Fruit fly (Drosophila melanogaster) whole organism, adult: ENCODE measurements around the gene zpg.

Experiments
- CG11617 ChIP-seq: fragments of 200-800 bp; sonication (Bioruptor generic); optimal IDR thresholded peaks from 2 replicates; lab custom pipeline; 2017; ENCODE audit warnings: mild to moderate bottlenecking, missing biosample characterization, missing genetic modification reagents, missing genetic modification characterization
- CG12768 ChIP-seq: fragments of 200-800 bp; sonication (Bioruptor generic); optimal IDR thresholded peaks from 2 replicates; lab custom pipeline; 2017; ENCODE audit warnings: missing biosample characterization, missing genetic modification characterization, mild to moderate bottlenecking, moderate library complexity, missing genetic modification reagents
- CG14711 ChIP-seq: fragments of 200-800 bp; sonication (Bioruptor generic); optimal IDR thresholded peaks from 2 replicates; lab custom pipeline; 2018; ENCODE audit warnings: missing biosample characterization, mild to moderate bottlenecking, missing genetic modification characterization, moderate library complexity
- CG1620 ChIP-seq: fragments of 200-800 bp; sonication (Bioruptor generic); optimal IDR thresholded peaks from 2 replicates; lab custom pipeline; 2016; ENCODE audit warnings: missing biosample characterization, missing genetic modification characterization
- CG33017 ChIP-seq: fragments of 200-800 bp; sonication (Bioruptor generic); optimal IDR thresholded peaks from 2 replicates; lab custom pipeline; 2018; ENCODE audit warnings: missing biosample characterization, mild to moderate bottlenecking, missing genetic modification characterization, moderate library complexity
- CG5204 ChIP-seq: fragments of 200-800 bp; sonication (Bioruptor generic); optimal IDR thresholded peaks from 2 replicates; lab custom pipeline; 2016; ENCODE audit warnings: missing biosample characterization, missing genetic modification characterization
- CG7045 ChIP-seq: fragments of 200-800 bp; sonication (Bioruptor generic); optimal IDR thresholded peaks from 2 replicates; lab custom pipeline; 2017; ENCODE audit warnings: missing biosample characterization, mild to moderate bottlenecking, missing genetic modification characterization
- CG7101 ChIP-seq: fragments of 200-800 bp; sonication (Bioruptor generic); optimal IDR thresholded peaks from 2 replicates; lab custom pipeline; 2018; ENCODE audit warnings: missing biosample characterization, mild to moderate bottlenecking, missing genetic modification characterization, moderate library complexity
- Clk ChIP-seq: fragments of 200-800 bp; sonication (Bioruptor generic); optimal IDR thresholded peaks from 2 replicates; lab custom pipeline; 2017; ENCODE audit warnings: missing biosample characterization, missing genetic modification characterization
- Crg-1 ChIP-seq: fragments of 200-800 bp; sonication (Bioruptor generic); optimal IDR thresholded peaks from 2 replicates; lab custom pipeline; 2016; ENCODE audit warnings: missing biosample characterization, missing genetic modification characterization
- Hr96 ChIP-seq: fragments of 200-800 bp; sonication (Bioruptor generic); optimal IDR thresholded peaks from 2 replicates; lab custom pipeline; 2016; ENCODE audit warnings: missing biosample characterization, missing genetic modification characterization
- Mnt ChIP-seq: fragments of 200-800 bp; sonication (Bioruptor generic); optimal IDR thresholded peaks from 2 replicates; lab custom pipeline; 2016; ENCODE audit warnings: missing biosample characterization, mild to moderate bottlenecking, missing genetic modification characterization
- bab1 ChIP-seq: fragments of 200-800 bp; sonication (Bioruptor generic); optimal IDR thresholded peaks from 3 replicates; lab custom pipeline; 2019; ENCODE audit warnings: missing biosample characterization, mild to moderate bottlenecking, missing genetic modification characterization, moderate library complexity
- cic ChIP-seq: fragments of 200-800 bp; sonication (Bioruptor generic); optimal IDR thresholded peaks from 2 replicates; lab custom pipeline; 2017; ENCODE audit warnings: missing biosample characterization, mild to moderate bottlenecking, missing genetic modification characterization, moderate library complexity
- cnc ChIP-seq, 2 experiments: fragments of >200 bp; optimal IDR thresholded peaks; 2 replicates each; lab custom pipeline; 2017
- kay ChIP-seq: fragments of 200-800 bp; sonication (Bioruptor generic); peaks from one replicate; lab custom pipeline; 2016; ENCODE audit warnings: missing biosample characterization, missing genetic modification characterization, borderline replicate concordance
- ovo ChIP-seq: fragments of 200-800 bp; sonication (Bioruptor generic); optimal IDR thresholded peaks from 2 replicates; lab custom pipeline; 2016; ENCODE audit warnings: missing biosample characterization, missing genetic modification characterization
- pad ChIP-seq: fragments of 200-800 bp; sonication (Bioruptor generic); optimal IDR thresholded peaks from 3 replicates; lab custom pipeline; 2017; ENCODE audit warnings: missing biosample characterization, missing genetic modification characterization, mild to moderate bottlenecking, moderate library complexity, missing genetic modification reagents
- tj ChIP-seq: fragments of 200-800 bp; sonication (Bioruptor generic); optimal IDR thresholded peaks from 3 replicates; lab custom pipeline; 2017; ENCODE audit warnings: missing biosample characterization, mild to moderate bottlenecking, missing genetic modification characterization, moderate library complexity
- toe ChIP-seq: fragments of 200-800 bp; sonication (Bioruptor generic); optimal IDR thresholded peaks from 2 replicates; lab custom pipeline; 2016; ENCODE audit warnings: missing biosample characterization, missing genetic modification characterization

The zpg gene

DNA sequence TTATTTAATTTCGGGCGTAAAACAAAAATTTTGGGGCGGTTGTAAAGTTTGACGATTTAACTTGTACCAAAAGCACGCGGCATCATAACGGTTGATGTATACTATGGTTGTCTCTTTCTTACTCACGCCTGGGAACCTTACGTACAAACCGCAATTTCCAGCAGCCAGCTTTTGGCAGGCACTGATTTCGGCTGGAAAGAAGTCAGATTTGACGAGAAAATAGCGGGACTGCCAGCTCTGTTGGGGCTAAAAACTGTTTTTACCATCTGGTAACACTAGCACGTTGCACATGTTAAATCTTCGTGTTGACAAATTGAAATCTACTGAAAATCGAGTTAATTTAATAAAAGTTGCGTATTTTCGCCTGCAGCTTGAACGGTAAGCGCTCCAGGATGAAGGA, at the start of gene zpg:
TSS of gene zpg (minus strand) at position 108 of the 400 bp plus-strand sequence.
- TF ChIP-seq Crg-1 (peak; percentile 23), pad (GFP tag; lab: Kevin White, UChicago) (peak; percentile 25), CG33017 (tag; lab: Kevin White, UChicago) (no peak), CG5204 (GFP tag; lab: Kevin White, UChicago) (no peak), bab1 (GFP tag; lab: Kevin White, UChicago) (peak; percentile 59), Mnt (GFP tag; lab: Kevin White, UChicago) (peak; percentile 98), CG14711 (tag; lab: Kevin White, UChicago) (no peak), cic (GFP tag; lab: Kevin White, UChicago) (no peak), CG7101 (no peak), cnc (optimal IDR thresholded peaks at IDR 0.05; lab: Kevin White, UChicago) (no peak), Clk (GFP tag; lab: Kevin White, UChicago) (no peak), ovo (GFP tag; lab: Kevin White, UChicago) (peak; percentile 87), CG11617 (GFP tag; lab: Kevin White, UChicago) (no peak), CG7045 (GFP tag; lab: Kevin White, UChicago) (no peak), CG1620 (GFP tag; lab: Kevin White, UChicago) (no peak), tj (peak; percentile 12)

- TF ChIP-seq CG33017 (tag; lab: Kevin White, UChicago) (no peak), Clk (GFP tag; lab: Kevin White, UChicago) (no peak), CG7101 (no peak), kay (no peak), ovo (GFP tag; lab: Kevin White, UChicago) (no peak), CG14711 (tag; lab: Kevin White, UChicago) (no peak), tj (no peak), CG5204 (GFP tag; lab: Kevin White, UChicago) (no peak), CG7045 (GFP tag; lab: Kevin White, UChicago) (no peak)
Observed at dm6 chr3L:6623669-6624204, 17.9 kb upstream of the zpg start, which contains the start of gene GluRIA. GluRIA (plus strand) TSS chr3L:6624032.

dm6 chr3L:6619060-6619459, 13.2 kb upstream of the zpg start:
- TF ChIP-seq Hr96 (no peak), kay (peak; percentile 28)

DNA sequence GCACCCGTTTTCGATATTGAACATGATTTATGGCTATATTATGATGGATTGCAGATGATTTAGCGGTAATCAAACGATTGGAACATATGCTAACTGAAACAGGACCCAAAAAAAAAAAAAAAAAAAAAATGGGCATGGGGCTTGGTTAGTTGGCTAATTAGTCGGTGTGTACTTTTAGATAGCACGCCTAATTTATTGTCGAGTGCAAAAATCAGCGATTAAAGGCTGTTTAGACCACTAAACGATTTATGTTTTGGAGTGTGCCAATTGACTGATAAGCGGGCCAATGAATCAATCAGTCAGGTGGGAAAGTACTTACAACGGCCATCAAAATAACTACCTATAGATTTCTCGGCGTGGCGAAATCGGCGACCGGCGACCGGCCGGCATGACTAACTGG, 9.3 kb upstream of the zpg start:
- TF ChIP-seq CG12768 (GFP tag; lab: Kevin White, UChicago): no peak
- no peak for TF ChIP-seq CG33017 (tag; lab: Kevin White, UChicago)
- TF ChIP-seq CG7101: no peak
- peak; percentile 2 for TF ChIP-seq kay
- TF ChIP-seq cic (GFP tag; lab: Kevin White, UChicago): peak; percentile 37

DNA sequence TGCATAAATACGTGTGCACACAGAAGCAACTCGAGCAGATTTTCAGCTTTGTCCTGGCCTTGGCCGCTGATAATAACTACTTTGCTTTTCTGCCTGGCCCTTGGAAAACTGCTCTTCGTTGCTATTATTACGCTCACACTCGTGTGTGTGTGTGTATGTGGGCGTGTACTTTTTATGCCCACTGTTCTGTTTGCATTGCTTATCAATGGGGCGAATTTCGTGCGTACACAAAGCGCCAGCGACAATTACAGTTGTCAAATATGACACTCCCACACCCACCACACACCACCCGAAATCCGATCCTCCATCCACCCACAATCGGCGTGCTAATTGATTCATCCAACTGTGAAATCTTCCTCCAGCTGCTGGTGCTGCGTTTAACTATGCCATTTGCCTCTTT, 6.8 kb upstream of the zpg start:
- TF ChIP-seq cnc (optimal IDR thresholded peaks at IDR 0.05; lab: Kevin White, UChicago): no peak

- TF ChIP-seq toe (GFP tag; lab: Kevin White, UChicago) (peak; percentile 2), CG11617 (GFP tag; lab: Kevin White, UChicago) (peak; percentile 37), CG7045 (GFP tag; lab: Kevin White, UChicago) (peak; percentile 33), bab1 (GFP tag; lab: Kevin White, UChicago) (no peak), tj (no peak), Hr96 (peak; percentile 30), Mnt (GFP tag; lab: Kevin White, UChicago) (peak; percentile 17), CG14711 (tag; lab: Kevin White, UChicago) (peak; percentile 6), pad (GFP tag; lab: Kevin White, UChicago) (peak; percentile 28), kay (no peak), CG5204 (GFP tag; lab: Kevin White, UChicago) (peak; percentile 69)
Observed at dm6 chr3L:6608884-6609552, 3.2 kb upstream of the zpg start, which contains the start of gene axed. axed (plus strand) TSS chr3L:6609325.

DNA sequence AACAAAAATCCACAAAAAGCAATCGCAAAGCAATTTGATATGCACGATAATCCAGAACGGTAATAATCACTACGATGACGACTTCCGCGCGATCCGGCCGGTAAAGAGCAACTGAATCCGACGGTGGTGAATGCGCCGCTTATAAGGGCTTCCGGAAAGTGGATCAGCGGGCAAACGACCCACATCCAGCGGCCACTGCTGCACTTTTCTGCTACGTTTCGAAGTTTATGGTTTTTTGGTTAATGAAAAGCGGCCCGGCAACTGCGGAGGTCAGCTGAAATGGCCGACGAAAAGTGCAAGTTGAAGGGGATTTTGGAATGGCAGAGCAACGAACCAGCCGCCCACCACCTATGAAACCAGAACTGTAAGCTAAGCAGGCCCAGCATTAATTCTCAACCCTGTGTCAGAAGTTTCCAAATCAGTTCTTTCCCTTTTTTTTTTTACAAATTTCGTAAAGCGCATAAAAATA, 2.5 kb downstream of the zpg start, which contains the start of the genes ndl and Rexo5:
TSS of gene ndl (minus strand) at position 101 of the 469 bp plus-strand sequence.
TSS of gene Rexo5 (plus strand) at position 419 of the 469 bp plus-strand sequence.
- TF ChIP-seq CG1620 (GFP tag; lab: Kevin White, UChicago): no peak
- no peak for TF ChIP-seq ovo (GFP tag; lab: Kevin White, UChicago)
- peak; percentile 85 for TF ChIP-seq tj
- peak; percentile 12 for TF ChIP-seq bab1 (GFP tag; lab: Kevin White, UChicago)
